Worm (Caenorhabditis elegans) whole organism, L4 larva: Measurements from ENCODE around the gene T24E12.10.
A peak's percentile ranks its signal among the peaks of the same experiment; 100 is the strongest.
"Not testable (repeated sequence)": the region's sequence is repeated elsewhere in the genome, so short reads cannot be mapped to it uniquely, and the experiment has no call there.

Source experiments
- D1046.2 ChIP-seq: fragments of 200-800 bp; sonication (Bioruptor generic); IDR thresholded peaks from 2 replicates; pipeline ENCODE4 v1.3.6; 2022; ENCODE audit warnings: missing genetic modification characterization, missing compliant biosample characterization
- F37D6.2 ChIP-seq: sonication (generic microtip); optimal IDR thresholded peaks from 2 replicates; lab custom pipeline; 2016; ENCODE audit warnings: mild to moderate bottlenecking, missing genetic modification characterization, missing compliant biosample characterization
- F44E2.7 ChIP-seq: fragments of 200-800 bp; sonication (Bioruptor generic); IDR thresholded peaks from 2 replicates; pipeline ENCODE4 v2.1.2; 2022; ENCODE audit warnings: missing genetic modification characterization, missing compliant biosample characterization
- F49E8.2 ChIP-seq: sonication (generic microtip); optimal IDR thresholded peaks from 2 replicates; lab custom pipeline; 2016; ENCODE audit warnings: missing compliant biosample characterization, mild to moderate bottlenecking, missing genetic modification characterization, borderline replicate concordance
- R02D3.7 ChIP-seq: fragments of 150-350 bp; sonication (generic microtip); optimal IDR thresholded peaks from 3 replicates; lab custom pipeline; 2014; ENCODE audit warnings: missing biosample characterization, missing genetic modification characterization
- T20F7.1 ChIP-seq: fragments of 200-800 bp; sonication (Bioruptor generic); optimal IDR thresholded peaks from 2 replicates; lab custom pipeline; 2018; ENCODE audit warnings: mild to moderate bottlenecking, missing genetic modification characterization, missing compliant biosample characterization
- T26A8.4 ChIP-seq: fragments of 200-800 bp; sonication (Bioruptor generic); IDR thresholded peaks from 2 replicates; pipeline ENCODE4 v1.3.6; 2022; ENCODE audit warnings: missing genetic modification characterization, missing compliant biosample characterization
- Y48G9A.11 ChIP-seq: fragments of 200-800 bp; sonication (Bioruptor generic); IDR thresholded peaks from 2 replicates; pipeline ENCODE4 v1.3.6; 2022; ENCODE audit warnings: missing genetic modification reagents, missing genetic modification characterization, missing compliant biosample characterization
- Y5F2A.4 ChIP-seq: fragments of 200-800 bp; sonication (Bioruptor generic); optimal IDR thresholded peaks from 2 replicates; lab custom pipeline; 2018; ENCODE audit warnings: mild to moderate bottlenecking, missing genetic modification characterization, missing compliant biosample characterization
- ZK337.2 ChIP-seq: fragments of 200-800 bp; sonication (Bioruptor generic); IDR thresholded peaks from 2 replicates; pipeline ENCODE4 v1.3.6; 2022; ENCODE audit warnings: missing genetic modification reagents, missing genetic modification characterization, missing compliant biosample characterization
- aly-2 ChIP-seq: sonication (generic microtip); optimal IDR thresholded peaks from 2 replicates; lab custom pipeline; 2018; ENCODE audit warnings: missing biosample characterization, missing genetic modification characterization
- attf-4 ChIP-seq: sonication (generic microtip); optimal IDR thresholded peaks from 3 replicates; lab custom pipeline; 2017; ENCODE audit warnings: missing biosample characterization, missing genetic modification characterization
- ceh-20 ChIP-seq: fragments of 200-800 bp; sonication (Bioruptor generic); IDR thresholded peaks from 2 replicates; pipeline ENCODE4 v1.3.6; 2022; ENCODE audit warnings: missing genetic modification reagents, missing genetic modification characterization, missing compliant biosample characterization
- ceh-28 ChIP-seq: fragments of 150-350 bp; optimal IDR thresholded peaks from 2 replicates; lab custom pipeline; 2014; ENCODE audit warnings: missing biosample characterization, missing genetic modification reagents, missing genetic modification characterization
- ceh-44 ChIP-seq: fragments of 200-800 bp; sonication (Bioruptor generic); IDR thresholded peaks from 2 replicates; pipeline ENCODE4 v1.3.6; 2022; ENCODE audit warnings: missing genetic modification reagents, missing genetic modification characterization, missing compliant biosample characterization
- daf-12 ChIP-seq: fragments of 150-350 bp; optimal IDR thresholded peaks from 2 replicates; lab custom pipeline; 2014; ENCODE audit warnings: missing biosample characterization, missing genetic modification reagents, missing genetic modification characterization
- daf-8 ChIP-seq: fragments of 200-800 bp; sonication (Bioruptor generic); IDR thresholded peaks from 2 replicates; pipeline ENCODE4 v1.3.6; 2022; ENCODE audit warnings: missing genetic modification characterization, missing compliant biosample characterization
- dmd-6 ChIP-seq: fragments of 200-800 bp; sonication (Bioruptor generic); IDR thresholded peaks from 2 replicates; pipeline ENCODE4 v1.3.6; 2022; ENCODE audit warnings: missing genetic modification reagents, missing genetic modification characterization, missing compliant biosample characterization
- dmd-8 ChIP-seq: fragments of 200-800 bp; sonication (Bioruptor generic); IDR thresholded peaks from 2 replicates; pipeline ENCODE4 v1.3.6; 2022; ENCODE audit warnings: missing genetic modification characterization, missing compliant biosample characterization
- duxl-1 ChIP-seq: sonication (generic microtip); optimal IDR thresholded peaks from 2 replicates; lab custom pipeline; 2016; ENCODE audit warnings: mild to moderate bottlenecking, missing genetic modification characterization, moderate library complexity, missing compliant biosample characterization; ENCODE audit not compliant: poor library complexity
- egl-27 ChIP-seq: sonication (generic microtip); optimal IDR thresholded peaks from 3 replicates; lab custom pipeline; 2017; ENCODE audit warnings: missing biosample characterization, missing genetic modification reagents, missing genetic modification characterization
- hif-1 ChIP-seq, 2 experiments: sonication (generic microtip); optimal IDR thresholded peaks; 2 replicates each; lab custom pipeline; 2016 to 2017; ENCODE audit warnings: missing compliant biosample characterization in 2 of 2, missing genetic modification characterization in 2 of 2, missing genetic modification reagents in 2 of 2, missing genotype in 2 of 2, mild to moderate bottlenecking in 1 of 2
- jun-1 ChIP-seq: fragments of 150-350 bp; optimal IDR thresholded peaks from 2 replicates; lab custom pipeline; 2014; ENCODE audit warnings: missing biosample characterization, missing genetic modification reagents, missing genetic modification characterization
- lin-13 ChIP-seq: fragments of 150-350 bp; optimal IDR thresholded peaks from 2 replicates; lab custom pipeline; 2014; ENCODE audit warnings: missing biosample characterization, missing genetic modification reagents, missing genetic modification characterization
- lin-29 ChIP-seq: fragments of 200-800 bp; sonication (Bioruptor generic); IDR thresholded peaks from 2 replicates; pipeline ENCODE4 v1.3.6; 2022; ENCODE audit warnings: missing genetic modification reagents, missing genetic modification characterization, missing compliant biosample characterization
- lsy-2 ChIP-seq, 2 experiments: fragments of 150-350 bp in 1 of 2; sonication (generic microtip) in 1 of 2; optimal IDR thresholded peaks; 2 replicates each; lab custom pipeline; 2014 to 2017; ENCODE audit warnings: missing biosample characterization in 2 of 2, missing genetic modification characterization in 2 of 2
- madf-9 ChIP-seq: fragments of 200-800 bp; sonication (Bioruptor generic); conservative IDR thresholded peaks from 2 replicates; pipeline ENCODE4 v1.3.6; 2022; ENCODE audit warnings: missing genetic modification reagents, missing genetic modification characterization, missing compliant biosample characterization
- mes-2 ChIP-seq: sonication (generic microtip); optimal IDR thresholded peaks from 2 replicates; lab custom pipeline; 2016; ENCODE audit warnings: missing genotype, mild to moderate bottlenecking, missing genetic modification characterization, missing compliant biosample characterization; ENCODE audit not compliant: poor library complexity, severe bottlenecking
- mxl-2 ChIP-seq: fragments of 200-800 bp; sonication (Bioruptor generic); conservative IDR thresholded peaks from 2 replicates; pipeline ENCODE4 v1.3.6; 2022; ENCODE audit warnings: missing genetic modification reagents, missing genetic modification characterization, missing compliant biosample characterization
- mxl-3 ChIP-seq: fragments of 200-800 bp; sonication (Bioruptor generic); optimal IDR thresholded peaks from 2 replicates; lab custom pipeline; 2018; ENCODE audit warnings: mild to moderate bottlenecking, missing genetic modification characterization, missing compliant biosample characterization
- nhr-237 ChIP-seq: sonication (generic microtip); optimal IDR thresholded peaks from 2 replicates; lab custom pipeline; 2017; ENCODE audit warnings: missing biosample characterization, missing genetic modification characterization
- nhr-42 ChIP-seq: fragments of 200-800 bp; sonication (Bioruptor generic); IDR thresholded peaks from 2 replicates; pipeline ENCODE4 v1.3.6; 2022; ENCODE audit warnings: missing genetic modification characterization, missing compliant biosample characterization
- nhr-6 ChIP-seq: fragments of 150-350 bp; optimal IDR thresholded peaks from 2 replicates; lab custom pipeline; 2014; ENCODE audit warnings: missing biosample characterization, missing genetic modification characterization
- pqm-1 ChIP-seq: sonication (generic microtip); optimal IDR thresholded peaks from 2 replicates; lab custom pipeline; 2017; ENCODE audit warnings: missing biosample characterization, missing genetic modification characterization
- rbr-2 ChIP-seq: sonication (generic microtip); optimal IDR thresholded peaks from 2 replicates; lab custom pipeline; 2016; ENCODE audit warnings: missing genotype, missing genetic modification characterization, missing compliant biosample characterization
- saeg-2 ChIP-seq: fragments of 200-800 bp; sonication (Bioruptor generic); IDR thresholded peaks from 2 replicates; pipeline ENCODE4 v1.3.6; 2022; ENCODE audit warnings: missing genetic modification reagents, missing genetic modification characterization, missing compliant biosample characterization
- sdz-12 ChIP-seq: fragments of 200-800 bp; sonication (Bioruptor generic); optimal IDR thresholded peaks from 2 replicates; lab custom pipeline; 2018; ENCODE audit warnings: mild to moderate bottlenecking, missing genetic modification characterization, missing compliant biosample characterization
- set-16 ChIP-seq: fragments of 200-800 bp; sonication (Bioruptor generic); IDR thresholded peaks from 2 replicates; pipeline ENCODE4 v1.3.6; 2022; ENCODE audit warnings: missing genetic modification reagents, missing genetic modification characterization, missing compliant biosample characterization
- unc-39 ChIP-seq: sonication (generic microtip); optimal IDR thresholded peaks from 2 replicates; lab custom pipeline; 2017; ENCODE audit warnings: missing biosample characterization, missing genetic modification characterization
- unc-62 ChIP-seq, 3 experiments: fragments of 150-350 bp in 1 of 3; sonication (generic microtip); optimal IDR thresholded peaks in 2 of 3; peaks in 1 of 3; 1 replicate in 1 of 3; 2 replicates in 2 of 3; lab custom pipeline; 2014 to 2017; ENCODE audit warnings: missing biosample characterization in 3 of 3, missing genetic modification characterization in 3 of 3, missing genetic modification reagents in 3 of 3, missing genotype in 1 of 3
- zfp-3 ChIP-seq: fragments of 200-800 bp; sonication (Bioruptor generic); conservative IDR thresholded peaks from 2 replicates; pipeline ENCODE4 v1.3.6; 2022; ENCODE audit warnings: missing genetic modification reagents, missing genetic modification characterization, missing compliant biosample characterization
- ztf-11 ChIP-seq: fragments of 150-350 bp; optimal IDR thresholded peaks from 2 replicates; lab custom pipeline; 2014; ENCODE audit warnings: missing biosample characterization, missing genetic modification characterization

T24E12.10 gene

ce11 chrII:3764486-3764885 lies 8.5 kb downstream of the T24E12.10 start, which contains the start of gene srx-112:
TSS of gene srx-112 (minus strand) at chrII:3764586.
- no peak for TF ChIP-seq D1046.2 (GFP tag; lab: Robert Waterston, UW)
- no peak for TF ChIP-seq saeg-2 (GFP tag; lab: Robert Waterston, UW)
- no peak for TF ChIP-seq nhr-6 (tag; lab: Kevin White, UChicago)
- no peak for TF ChIP-seq mxl-3 (GFP tag; lab: Kevin White, UChicago)
- TF ChIP-seq duxl-1 (tag; lab: Kevin White, UChicago) = no peak
- no peak for TF ChIP-seq zfp-3 (GFP tag; lab: Robert Waterston, UW)
- TF ChIP-seq rbr-2 (tag; lab: Kevin White, UChicago) = no peak
- TF ChIP-seq hif-1 (tag; optimal IDR thresholded peaks at IDR 0.05; lab: Kevin White, UChicago) = no peak
- no peak for TF ChIP-seq F49E8.2
- no peak for TF ChIP-seq lin-13 (GFP tag; lab: Kevin White, UChicago)
- no peak for TF ChIP-seq ceh-44 (GFP tag; lab: Robert Waterston, UW)
- TF ChIP-seq unc-39 (tag; lab: Kevin White, UChicago) = no peak
- TF ChIP-seq pqm-1 (tag; lab: Kevin White, UChicago) = no peak
- no peak for TF ChIP-seq lsy-2 (tag; optimal IDR thresholded peaks at IDR 0.05; lab: Kevin White, UChicago)
- no peak for TF ChIP-seq dmd-8
- no peak for TF ChIP-seq daf-8 (GFP tag; lab: Robert Waterston, UW)
- no peak for TF ChIP-seq R02D3.7 (tag; lab: Kevin White, UChicago)
- no peak for TF ChIP-seq ZK337.2 (GFP tag; lab: Robert Waterston, UW)
- TF ChIP-seq mxl-2 (GFP tag; lab: Robert Waterston, UW) = no peak
- TF ChIP-seq egl-27 = no peak

- TF ChIP-seq unc-62 (GFP tag; optimal IDR thresholded peaks at IDR 0.05 in 1 of 2; lab: Kevin White, UChicago) = peak in 1 of 2 experiments; percentile 3
- TF ChIP-seq unc-62 (tag; optimal IDR thresholded peaks at IDR 0.05; lab: Kevin White, UChicago) = not testable (repeated sequence)
- TF ChIP-seq, all 104 proteins: peak for 1; not testable (repeated sequence) for 103
Observed at ce11 chrII:3761599-3761998, 11.4 kb downstream of the T24E12.10 start, which contains the start of gene T24E12.6. TSS of gene T24E12.6 (minus strand) at chrII:3761699.

ce11 chrII:3759010-3759409 lies 14.0 kb downstream of the T24E12.10 start, which contains the start of gene T24E12.12:
TSS of gene T24E12.12 (plus strand) at chrII:3759290.
- no peak for TF ChIP-seq aly-2 (tag; lab: Kevin White, UChicago)
- no peak for TF ChIP-seq T20F7.1 (GFP tag; lab: Kevin White, UChicago)
- no peak for TF ChIP-seq unc-62 (GFP tag; optimal IDR thresholded peaks at IDR 0.05 in 1 of 2; lab: Kevin White, UChicago)
- no peak for TF ChIP-seq unc-62 (tag; optimal IDR thresholded peaks at IDR 0.05; lab: Kevin White, UChicago)
- TF ChIP-seq Y48G9A.11 (GFP tag; lab: Robert Waterston, UW) = no peak
- TF ChIP-seq jun-1 (tag; lab: Kevin White, UChicago) = no peak
- TF ChIP-seq mes-2 = no peak
- no peak for TF ChIP-seq ztf-11
- no peak for TF ChIP-seq ceh-28 (tag; lab: Kevin White, UChicago)
- no peak for TF ChIP-seq nhr-237
- no peak for TF ChIP-seq ceh-20 (GFP tag; lab: Robert Waterston, UW)
- TF ChIP-seq F37D6.2 (tag; lab: Kevin White, UChicago) = no peak
- TF ChIP-seq ZK337.2 (GFP tag; lab: Robert Waterston, UW) = no peak
- no peak for TF ChIP-seq T26A8.4 (GFP tag; lab: Robert Waterston, UW)
- no peak for TF ChIP-seq mxl-3 (GFP tag; lab: Kevin White, UChicago)

DNA sequence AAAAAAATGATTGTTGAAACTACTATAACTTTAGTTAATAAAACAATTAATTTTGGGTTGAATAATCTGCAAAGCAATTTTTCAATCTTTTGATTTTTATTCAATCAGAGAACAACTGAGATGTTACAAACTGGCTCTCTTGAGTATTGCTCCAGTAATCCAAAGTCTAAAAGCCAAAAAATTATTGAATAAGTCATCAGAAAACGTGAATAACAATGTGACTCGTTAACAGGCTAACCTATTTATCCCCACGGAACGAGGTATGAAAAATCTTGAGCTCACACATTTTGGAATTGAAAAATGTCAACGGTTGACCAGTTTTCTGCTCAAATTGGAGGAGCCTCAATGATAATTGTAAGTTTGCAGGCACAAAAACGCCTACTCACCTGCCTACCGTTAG lies 15.5 kb downstream of the T24E12.10 start, which contains the start of gene srx-111:
TSS of gene srx-111 (plus strand) at position 301 of the 400 bp plus-strand sequence.
- TF ChIP-seq nhr-42 (GFP tag; lab: Robert Waterston, UW) (no peak), lsy-2 (tag; optimal IDR thresholded peaks at IDR 0.05; lab: Kevin White, UChicago) (no peak), set-16 (GFP tag; lab: Robert Waterston, UW) (no peak), dmd-6 (GFP tag; lab: Robert Waterston, UW) (no peak), attf-4 (tag; lab: Kevin White, UChicago) (no peak), Y5F2A.4 (GFP tag; lab: Kevin White, UChicago) (no peak), F49E8.2 (no peak), madf-9 (GFP tag; lab: Robert Waterston, UW) (no peak), F37D6.2 (tag; lab: Kevin White, UChicago) (no peak), sdz-12 (GFP tag; lab: Kevin White, UChicago) (no peak), F44E2.7 (GFP tag; lab: Robert Waterston, UW) (no peak), zfp-3 (GFP tag; lab: Robert Waterston, UW) (no peak), lin-29 (GFP tag; lab: Robert Waterston, UW) (no peak), daf-12 (tag; lab: Kevin White, UChicago) (no peak)
- TF ChIP-seq, all 104 proteins: peak for 0
